Fruit fly (Drosophila melanogaster) whole organism, embryonic: ENCODE measurements around the gene ATP7.

Experiments
- Aef1 ChIP-seq: fragments of 200-800 bp; sonication (Bioruptor generic); IDR thresholded peaks from 3 replicates; pipeline ENCODE4 v1.3.6; 2022; ENCODE audit warnings: missing biosample characterization, missing genetic modification characterization
- Antp ChIP-seq: fragments of 200-800 bp; sonication (Bioruptor generic); optimal IDR thresholded peaks from 3 replicates; lab custom pipeline; 2016; ENCODE audit warnings: missing biosample characterization, missing genetic modification characterization
- B-H2 ChIP-seq: fragments of 200-800 bp; sonication (Bioruptor generic); optimal IDR thresholded peaks from 2 replicates; lab custom pipeline; 2018; ENCODE audit warnings: missing biosample characterization, mild to moderate bottlenecking, missing genetic modification characterization
- Bgb ChIP-seq: fragments of 200-800 bp; sonication (Bioruptor generic); IDR thresholded peaks from 2 replicates; pipeline ENCODE4 v1.3.6; 2022; ENCODE audit warnings: missing biosample characterization, missing genetic modification characterization; ENCODE audit not compliant: partially characterized antibody
- CG1024 ChIP-seq: fragments of 200-800 bp; sonication (Bioruptor generic); IDR thresholded peaks from 2 replicates; pipeline ENCODE4 v1.3.6; 2022; ENCODE audit warnings: missing biosample characterization, missing genetic modification characterization
- CG10431 ChIP-seq: fragments of 200-800 bp; sonication (Bioruptor generic); optimal IDR thresholded peaks from 3 replicates; lab custom pipeline; 2018; ENCODE audit warnings: missing biosample characterization, mild to moderate bottlenecking, missing genetic modification characterization
- CG11504 ChIP-seq: fragments of 200-800 bp; sonication (Bioruptor generic); optimal IDR thresholded peaks from 3 replicates; lab custom pipeline; 2019; ENCODE audit warnings: missing biosample characterization, mild to moderate bottlenecking, missing genetic modification characterization, moderate library complexity
- CG11560 ChIP-seq: fragments of 200-800 bp; sonication (Bioruptor generic); IDR thresholded peaks from 3 replicates; pipeline ENCODE4 v1.3.6; 2022; ENCODE audit warnings: missing biosample characterization, missing genetic modification characterization
- CG12155 ChIP-seq: fragments of 200-800 bp; sonication (Bioruptor generic); optimal IDR thresholded peaks from 3 replicates; lab custom pipeline; 2016; ENCODE audit warnings: missing biosample characterization, missing genetic modification characterization
- CG12219 ChIP-seq: fragments of 200-800 bp; sonication (Bioruptor generic); optimal IDR thresholded peaks from 3 replicates; lab custom pipeline; 2018; ENCODE audit warnings: missing biosample characterization, mild to moderate bottlenecking, missing genetic modification characterization
- CG12391 ChIP-seq: fragments of 200-800 bp; sonication (Bioruptor generic); optimal IDR thresholded peaks from 3 replicates; lab custom pipeline; 2018; ENCODE audit warnings: missing biosample characterization, mild to moderate bottlenecking, missing genetic modification characterization, moderate library complexity
- CG14965 ChIP-seq: fragments of 200-800 bp; sonication (Bioruptor generic); optimal IDR thresholded peaks from 2 replicates; lab custom pipeline; 2016; ENCODE audit warnings: missing biosample characterization, missing genetic modification characterization, borderline replicate concordance
- CG15073 ChIP-seq: fragments of 200-800 bp; sonication (Bioruptor generic); optimal IDR thresholded peaks from 2 replicates; lab custom pipeline; 2016; ENCODE audit warnings: missing biosample characterization, missing genetic modification characterization
- CG18476 ChIP-seq: fragments of 200-800 bp; sonication (Bioruptor generic); optimal IDR thresholded peaks from 2 replicates; lab custom pipeline; 2016; ENCODE audit warnings: missing biosample characterization, mild to moderate bottlenecking, missing genetic modification characterization
- CG2129 ChIP-seq: fragments of 200-800 bp; sonication (Bioruptor generic); IDR thresholded peaks from 2 replicates; pipeline ENCODE4 v1.3.6; 2022; ENCODE audit warnings: missing biosample characterization, missing genetic modification characterization; ENCODE audit not compliant: partially characterized antibody
- CG4328 ChIP-seq: fragments of 200-800 bp; sonication (Bioruptor generic); optimal IDR thresholded peaks from 3 replicates; lab custom pipeline; 2017; ENCODE audit warnings: missing biosample characterization, missing genetic modification reagents, missing genetic modification characterization
- CG4404 ChIP-seq: fragments of 200-800 bp; sonication (Bioruptor generic); IDR thresholded peaks from 2 replicates; pipeline ENCODE4 v1.3.6; 2022; ENCODE audit warnings: missing biosample characterization, missing genetic modification characterization
- CG6175 ChIP-seq: fragments of 200-800 bp; sonication (Bioruptor generic); IDR thresholded peaks from 3 replicates; pipeline ENCODE4 v1.3.6; 2022; ENCODE audit warnings: missing biosample characterization, missing genetic modification characterization
- CG7839 ChIP-seq: fragments of 200-800 bp; sonication (Bioruptor generic); optimal IDR thresholded peaks from 3 replicates; lab custom pipeline; 2018; ENCODE audit warnings: missing biosample characterization, mild to moderate bottlenecking, missing genetic modification characterization, moderate library complexity
- CG7963 ChIP-seq: fragments of 200-800 bp; sonication (Bioruptor generic); IDR thresholded peaks from 3 replicates; pipeline ENCODE4 v1.3.6; 2022; ENCODE audit warnings: missing biosample characterization, missing genetic modification characterization; ENCODE audit not compliant: partially characterized antibody
- CG9817 ChIP-seq: fragments of 200-800 bp; sonication (Bioruptor generic); optimal IDR thresholded peaks from 2 replicates; lab custom pipeline; 2018; ENCODE audit warnings: missing biosample characterization, mild to moderate bottlenecking, missing genetic modification characterization, moderate library complexity
- H2.0 ChIP-seq: fragments of 200-800 bp; sonication (Bioruptor generic); IDR thresholded peaks from 2 replicates; pipeline ENCODE4 v1.3.6; 2022; ENCODE audit warnings: missing biosample characterization, missing genetic modification characterization
- Hand ChIP-seq: fragments of 200-800 bp; sonication (Bioruptor generic); optimal IDR thresholded peaks from 2 replicates; lab custom pipeline; 2017; ENCODE audit warnings: mild to moderate bottlenecking, missing biosample characterization, missing genetic modification reagents, missing genetic modification characterization
- Hey ChIP-seq: fragments of 200-800 bp; sonication (Bioruptor generic); optimal IDR thresholded peaks from 3 replicates; lab custom pipeline; 2018; ENCODE audit warnings: missing biosample characterization, mild to moderate bottlenecking, missing genetic modification characterization
- MTF-1 ChIP-seq: fragments of 200-800 bp; sonication (Bioruptor generic); optimal IDR thresholded peaks from 2 replicates; lab custom pipeline; 2018; ENCODE audit warnings: missing biosample characterization, mild to moderate bottlenecking, missing genetic modification characterization, borderline replicate concordance
- Meics ChIP-seq: fragments of 200-800 bp; sonication (Bioruptor generic); optimal IDR thresholded peaks from 2 replicates; lab custom pipeline; 2017; ENCODE audit warnings: missing biosample characterization, mild to moderate bottlenecking, missing genetic modification characterization
- Neu2 ChIP-seq: fragments of 200-800 bp; sonication (Bioruptor generic); optimal IDR thresholded peaks from 3 replicates; lab custom pipeline; 2016; ENCODE audit warnings: missing biosample characterization, missing genetic modification characterization, borderline replicate concordance
- Sin3A ChIP-seq: fragments of >200 bp; optimal IDR thresholded peaks from 2 replicates; lab custom pipeline; 2018
- Six4 ChIP-seq: fragments of 200-800 bp; sonication (Bioruptor generic); optimal IDR thresholded peaks from 2 replicates; lab custom pipeline; 2016; ENCODE audit warnings: missing biosample characterization, missing genetic modification characterization
- Taf1 ChIP-seq: fragments of 200-800 bp; sonication (Bioruptor generic); IDR thresholded peaks from 2 replicates; pipeline ENCODE4 v1.3.6; 2022; ENCODE audit warnings: missing biosample characterization, missing genetic modification characterization
- Trl ChIP-seq, 3 experiments: fragments of >200 bp in 2 of 3; fragments of 200-800 bp in 1 of 3; sonication (Bioruptor generic) in 1 of 3; optimal IDR thresholded peaks; 2 replicates in 1 of 3; 3 replicates in 2 of 3; lab custom pipeline; 2016 to 2017; ENCODE audit warnings: missing biosample characterization in 1 of 3, missing genetic modification characterization in 1 of 3
- ase ChIP-seq: fragments of 200-800 bp; sonication (Bioruptor generic); IDR thresholded peaks from 3 replicates; pipeline ENCODE4 v1.3.6; 2022; ENCODE audit warnings: missing biosample characterization, missing genetic modification characterization
- chinmo ChIP-seq: fragments of 200-800 bp; sonication (Bioruptor generic); IDR thresholded peaks from 4 replicates; pipeline ENCODE4 v1.3.6; 2022; ENCODE audit warnings: missing biosample characterization, missing genetic modification characterization; ENCODE audit not compliant: partially characterized antibody
- dimm ChIP-seq: fragments of 200-800 bp; sonication (Bioruptor generic); IDR thresholded peaks from 2 replicates; pipeline ENCODE4 v1.3.6; 2022; ENCODE audit warnings: missing biosample characterization, missing genetic modification characterization
- emc ChIP-seq: fragments of 200-800 bp; sonication (Bioruptor generic); optimal IDR thresholded peaks from 2 replicates; lab custom pipeline; 2016; ENCODE audit warnings: missing biosample characterization, missing genetic modification characterization
- fd3F ChIP-seq: fragments of 200-800 bp; sonication (Bioruptor generic); optimal IDR thresholded peaks from 2 replicates; lab custom pipeline; 2018; ENCODE audit warnings: missing biosample characterization, mild to moderate bottlenecking, missing genetic modification characterization, moderate library complexity
- gcm2 ChIP-seq: fragments of 200-800 bp; sonication (Bioruptor generic); optimal IDR thresholded peaks from 2 replicates; lab custom pipeline; 2016; ENCODE audit warnings: missing biosample characterization, missing genetic modification characterization
- grau ChIP-seq: fragments of 200-800 bp; optimal IDR thresholded peaks from 3 replicates; lab custom pipeline; 2019; ENCODE audit warnings: missing biosample characterization, mild to moderate bottlenecking, missing genetic modification characterization, moderate library complexity
- gt ChIP-seq: fragments of 200-800 bp; sonication (Bioruptor generic); IDR thresholded peaks from 2 replicates; pipeline ENCODE4 v1.3.6; 2022; ENCODE audit warnings: missing biosample characterization, missing genetic modification characterization
- hkb ChIP-seq, 2 experiments: fragments of 200-800 bp in 1 of 2; fragments of >200 bp in 1 of 2; sonication (Bioruptor generic) in 1 of 2; IDR thresholded peaks in 1 of 2; optimal IDR thresholded peaks in 1 of 2; 2 replicates each; pipeline versions ENCODE4 v1.3.6 to Lab custom; 2017 to 2022; ENCODE audit warnings: missing biosample characterization in 1 of 2, missing genetic modification characterization in 1 of 2
- ind ChIP-seq: fragments of 200-800 bp; sonication (Bioruptor generic); optimal IDR thresholded peaks from 3 replicates; lab custom pipeline; 2016; ENCODE audit warnings: missing biosample characterization, missing genetic modification characterization
- odd ChIP-seq: fragments of 200-800 bp; sonication (Bioruptor generic); optimal IDR thresholded peaks from 2 replicates; lab custom pipeline; 2017; ENCODE audit warnings: missing biosample characterization, mild to moderate bottlenecking, missing genetic modification characterization
- pros ChIP-seq: fragments of 200-800 bp; sonication (Bioruptor generic); optimal IDR thresholded peaks from 3 replicates; lab custom pipeline; 2019; ENCODE audit warnings: missing biosample characterization, mild to moderate bottlenecking, missing genetic modification characterization, moderate library complexity
- ranshi ChIP-seq: fragments of 200-800 bp; sonication (Bioruptor generic); IDR thresholded peaks from 2 replicates; pipeline ENCODE4 v1.3.6; 2022; ENCODE audit warnings: missing biosample characterization, missing genetic modification characterization
- sens ChIP-seq: fragments of 200-800 bp; sonication (Bioruptor generic); peaks from one replicate; lab custom pipeline; 2016; ENCODE audit warnings: missing biosample characterization, missing genetic modification characterization
- stwl ChIP-seq: fragments of 200-800 bp; sonication (Bioruptor generic); optimal IDR thresholded peaks from 3 replicates; lab custom pipeline; 2018; ENCODE audit warnings: missing biosample characterization, mild to moderate bottlenecking, missing genetic modification characterization, moderate library complexity
- trem ChIP-seq: fragments of 200-800 bp; optimal IDR thresholded peaks from 3 replicates; lab custom pipeline; 2019; ENCODE audit warnings: missing biosample characterization, mild to moderate bottlenecking, missing genetic modification characterization, moderate library complexity
- vfl ChIP-seq: fragments of 200-800 bp; sonication (Bioruptor generic); optimal IDR thresholded peaks from 2 replicates; lab custom pipeline; 2016; ENCODE audit warnings: missing biosample characterization, missing genetic modification characterization
- vnd ChIP-seq: fragments of 200-800 bp; sonication (Bioruptor generic); IDR thresholded peaks from 3 replicates; pipeline ENCODE4 v1.3.6; 2022; ENCODE audit warnings: missing biosample characterization, missing genetic modification characterization; ENCODE audit not compliant: partially characterized antibody

The ATP7 gene

DNA sequence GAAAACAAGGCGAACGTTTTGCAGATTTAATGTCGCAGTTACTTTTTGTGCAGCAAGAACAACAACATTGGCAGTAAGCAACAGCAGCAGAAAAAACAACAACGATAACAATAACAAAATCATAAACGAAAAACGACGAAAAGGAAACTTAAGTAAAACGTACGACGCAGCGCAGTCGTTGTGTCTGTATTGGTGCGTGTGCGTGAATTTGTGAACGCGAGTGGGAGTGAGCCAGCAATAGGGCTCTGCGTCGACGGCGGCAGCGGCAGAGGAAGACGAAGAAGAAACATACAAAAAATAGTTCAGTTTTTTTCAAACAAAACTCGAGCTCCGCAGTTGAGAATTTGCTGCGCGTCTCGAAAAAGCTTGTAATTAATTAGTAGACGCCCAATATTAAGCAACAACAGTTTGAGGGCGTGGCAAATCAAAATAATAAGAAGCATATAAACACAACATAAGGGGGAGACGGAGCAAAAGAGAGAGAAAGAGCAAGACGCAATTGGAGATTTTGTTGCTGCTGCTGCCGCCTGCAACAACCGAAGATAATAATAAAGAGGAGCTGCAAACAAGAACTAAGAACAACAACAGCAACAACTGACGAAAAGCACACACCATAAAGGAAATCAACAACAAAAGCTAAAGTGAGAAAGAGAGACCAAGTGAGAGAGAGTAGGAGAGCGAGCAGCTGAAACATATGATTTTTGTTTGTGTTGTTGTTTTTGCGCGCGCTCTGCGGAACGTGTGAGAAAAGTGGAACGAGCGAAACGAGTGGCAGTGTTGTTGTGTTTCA lies 37.4 kb upstream of the ATP7 start (continued):
- no peak for TF ChIP-seq Six4
- no peak for TF ChIP-seq hkb (optimal IDR thresholded peaks at IDR 0.05; lab: Kevin White, UChicago)
- no peak for TF ChIP-seq hkb (GFP tag; IDR thresholded peaks at IDR 0.05; lab: Robert Waterston, UW)
- TF ChIP-seq ind (GFP tag; lab: Kevin White, UChicago): no peak
- TF ChIP-seq vnd (GFP tag; lab: Robert Waterston, UW): no peak
- TF ChIP-seq CG7839: no peak
- no peak for TF ChIP-seq CG4404 (GFP tag; lab: Robert Waterston, UW)
- TF ChIP-seq ase: no peak
- TF ChIP-seq MTF-1 (GFP tag; lab: Kevin White, UChicago): peak; percentile 20
- no peak for TF ChIP-seq B-H2 (GFP tag; lab: Kevin White, UChicago)
- TF ChIP-seq CG2129 (GFP tag; lab: Robert Waterston, UW): no peak
- no peak for TF ChIP-seq CG12391 (tag; lab: Kevin White, UChicago)
- no peak for TF ChIP-seq CG9817
- no peak for TF ChIP-seq Taf1
- no peak for TF ChIP-seq Meics (GFP tag; lab: Kevin White, UChicago)
- TF ChIP-seq CG10431 (GFP tag; lab: Kevin White, UChicago): no peak
- no peak for TF ChIP-seq CG11560 (tag; lab: Robert Waterston, UW)
- TF ChIP-seq stwl (tag; lab: Kevin White, UChicago): no peak
- TF ChIP-seq Antp: no peak
- no peak for TF ChIP-seq dimm (GFP tag; lab: Robert Waterston, UW)
- no peak for TF ChIP-seq H2.0 (GFP tag; lab: Robert Waterston, UW)
- peak; percentile 13 for TF ChIP-seq CG11504 (tag; lab: Kevin White, UChicago)
- no peak for TF ChIP-seq CG1024 (GFP tag; lab: Robert Waterston, UW)
- TF ChIP-seq grau (tag; lab: Kevin White, UChicago): no peak
- no peak for TF ChIP-seq trem (tag; lab: Kevin White, UChicago)
- no peak for TF ChIP-seq gt
- peak; percentile 81 for TF ChIP-seq Aef1 (GFP tag; lab: Robert Waterston, UW)
- TF ChIP-seq Trl (optimal IDR thresholded peaks at IDR 0.05; lab: Kevin White, UChicago): peak; percentile 79 to 91
- TF ChIP-seq Trl (GFP tag; optimal IDR thresholded peaks at IDR 0.05; lab: Kevin White, UChicago): peak; percentile 56
- no peak for TF ChIP-seq Hey
- TF ChIP-seq CG4328: no peak
- no peak for TF ChIP-seq Sin3A (lab: Kevin White, UChicago)
- no peak for TF ChIP-seq Neu2
- peak; percentile 40 for TF ChIP-seq sens (GFP tag; lab: Kevin White, UChicago)
- no peak for TF ChIP-seq CG18476 (GFP tag; lab: Kevin White, UChicago)
- no peak for TF ChIP-seq CG6175 (GFP tag; lab: Robert Waterston, UW)
- TF ChIP-seq Bgb (GFP tag; lab: Robert Waterston, UW): no peak
- peak; percentile 83; the same call in 1 of the 4 replicates for TF ChIP-seq chinmo
- no peak for TF ChIP-seq CG14965
- TF ChIP-seq emc: no peak
- no peak for TF ChIP-seq odd (GFP tag; lab: Kevin White, UChicago)
- TF ChIP-seq gcm2 (GFP tag; lab: Kevin White, UChicago): no peak
- no peak for TF ChIP-seq CG7963 (GFP tag; lab: Robert Waterston, UW)
- TF ChIP-seq pros (GFP tag; lab: Kevin White, UChicago): peak; percentile 61
- TF ChIP-seq ranshi (GFP tag; lab: Robert Waterston, UW): no peak
- no peak for TF ChIP-seq vfl
- TF ChIP-seq fd3F (GFP tag; lab: Kevin White, UChicago): no peak
- no peak for TF ChIP-seq CG12155 (GFP tag; lab: Kevin White, UChicago)
- no peak for TF ChIP-seq Hand (GFP tag; lab: Kevin White, UChicago)
- TF ChIP-seq CG12219 (GFP tag; lab: Kevin White, UChicago): no peak
- no peak for TF ChIP-seq CG15073 (GFP tag; lab: Kevin White, UChicago)
